Worm (Caenorhabditis elegans) whole organism, L3 larva: ENCODE results near the gene sto-1.

Experiments
- jun-1 ChIP-seq: fragments of 150-350 bp; optimal IDR thresholded peaks from 2 replicates; lab custom pipeline; 2014; ENCODE audit warnings: missing biosample characterization, missing genetic modification reagents, missing genetic modification characterization
- nhr-12 ChIP-seq: fragments of 150-350 bp; optimal IDR thresholded peaks from 2 replicates; lab custom pipeline; 2014; ENCODE audit warnings: missing biosample characterization, missing genetic modification characterization

- no peak for TF ChIP-seq jun-1 (tag; lab: Kevin White, UChicago)
- no peak for TF ChIP-seq nhr-12 (tag; lab: Kevin White, UChicago)
These were observed at the start of gene sto-1 for ce11 chrX:7562625-7563024.
